Fruit fly (Drosophila melanogaster) whole organism, adult: ENCODE measurements around the gene CG32547.

Experiments used
- CG11617 ChIP-seq: fragments of 200-800 bp; sonication (Bioruptor generic); optimal IDR thresholded peaks from 2 replicates; lab custom pipeline; 2017; ENCODE audit warnings: mild to moderate bottlenecking, missing biosample characterization, missing genetic modification reagents, missing genetic modification characterization
- CG12768 ChIP-seq: fragments of 200-800 bp; sonication (Bioruptor generic); optimal IDR thresholded peaks from 2 replicates; lab custom pipeline; 2017; ENCODE audit warnings: missing biosample characterization, missing genetic modification characterization, mild to moderate bottlenecking, moderate library complexity, missing genetic modification reagents
- CG14711 ChIP-seq: fragments of 200-800 bp; sonication (Bioruptor generic); optimal IDR thresholded peaks from 2 replicates; lab custom pipeline; 2018; ENCODE audit warnings: missing biosample characterization, mild to moderate bottlenecking, missing genetic modification characterization, moderate library complexity
- CG1620 ChIP-seq: fragments of 200-800 bp; sonication (Bioruptor generic); optimal IDR thresholded peaks from 2 replicates; lab custom pipeline; 2016; ENCODE audit warnings: missing biosample characterization, missing genetic modification characterization
- CG33017 ChIP-seq: fragments of 200-800 bp; sonication (Bioruptor generic); optimal IDR thresholded peaks from 2 replicates; lab custom pipeline; 2018; ENCODE audit warnings: missing biosample characterization, mild to moderate bottlenecking, missing genetic modification characterization, moderate library complexity
- CG5204 ChIP-seq: fragments of 200-800 bp; sonication (Bioruptor generic); optimal IDR thresholded peaks from 2 replicates; lab custom pipeline; 2016; ENCODE audit warnings: missing biosample characterization, missing genetic modification characterization
- CG7045 ChIP-seq: fragments of 200-800 bp; sonication (Bioruptor generic); optimal IDR thresholded peaks from 2 replicates; lab custom pipeline; 2017; ENCODE audit warnings: missing biosample characterization, mild to moderate bottlenecking, missing genetic modification characterization
- CG7101 ChIP-seq: fragments of 200-800 bp; sonication (Bioruptor generic); optimal IDR thresholded peaks from 2 replicates; lab custom pipeline; 2018; ENCODE audit warnings: missing biosample characterization, mild to moderate bottlenecking, missing genetic modification characterization, moderate library complexity
- Clk ChIP-seq: fragments of 200-800 bp; sonication (Bioruptor generic); optimal IDR thresholded peaks from 2 replicates; lab custom pipeline; 2017; ENCODE audit warnings: missing biosample characterization, missing genetic modification characterization
- Crg-1 ChIP-seq: fragments of 200-800 bp; sonication (Bioruptor generic); optimal IDR thresholded peaks from 2 replicates; lab custom pipeline; 2016; ENCODE audit warnings: missing biosample characterization, missing genetic modification characterization
- Hr96 ChIP-seq: fragments of 200-800 bp; sonication (Bioruptor generic); optimal IDR thresholded peaks from 2 replicates; lab custom pipeline; 2016; ENCODE audit warnings: missing biosample characterization, missing genetic modification characterization
- Mnt ChIP-seq: fragments of 200-800 bp; sonication (Bioruptor generic); optimal IDR thresholded peaks from 2 replicates; lab custom pipeline; 2016; ENCODE audit warnings: missing biosample characterization, mild to moderate bottlenecking, missing genetic modification characterization
- bab1 ChIP-seq: fragments of 200-800 bp; sonication (Bioruptor generic); optimal IDR thresholded peaks from 3 replicates; lab custom pipeline; 2019; ENCODE audit warnings: missing biosample characterization, mild to moderate bottlenecking, missing genetic modification characterization, moderate library complexity
- cic ChIP-seq: fragments of 200-800 bp; sonication (Bioruptor generic); optimal IDR thresholded peaks from 2 replicates; lab custom pipeline; 2017; ENCODE audit warnings: missing biosample characterization, mild to moderate bottlenecking, missing genetic modification characterization, moderate library complexity
- cnc ChIP-seq, 2 experiments: fragments of >200 bp; optimal IDR thresholded peaks; 2 replicates each; lab custom pipeline; 2017
- kay ChIP-seq: fragments of 200-800 bp; sonication (Bioruptor generic); peaks from one replicate; lab custom pipeline; 2016; ENCODE audit warnings: missing biosample characterization, missing genetic modification characterization, borderline replicate concordance
- ovo ChIP-seq: fragments of 200-800 bp; sonication (Bioruptor generic); optimal IDR thresholded peaks from 2 replicates; lab custom pipeline; 2016; ENCODE audit warnings: missing biosample characterization, missing genetic modification characterization
- pad ChIP-seq: fragments of 200-800 bp; sonication (Bioruptor generic); optimal IDR thresholded peaks from 3 replicates; lab custom pipeline; 2017; ENCODE audit warnings: missing biosample characterization, missing genetic modification characterization, mild to moderate bottlenecking, moderate library complexity, missing genetic modification reagents
- tj ChIP-seq: fragments of 200-800 bp; sonication (Bioruptor generic); optimal IDR thresholded peaks from 3 replicates; lab custom pipeline; 2017; ENCODE audit warnings: missing biosample characterization, mild to moderate bottlenecking, missing genetic modification characterization, moderate library complexity
- toe ChIP-seq: fragments of 200-800 bp; sonication (Bioruptor generic); optimal IDR thresholded peaks from 2 replicates; lab custom pipeline; 2016; ENCODE audit warnings: missing biosample characterization, missing genetic modification characterization

CG32547 gene

dm6 chrX:18510884-18511283 lies 31.6 kb upstream of the CG32547 start:
- TF ChIP-seq CG7101 (tag; lab: Kevin White, UChicago) (peak; percentile 33), CG7045 (GFP tag; lab: Kevin White, UChicago) (peak; percentile 3), CG5204 (GFP tag; lab: Kevin White, UChicago) (no peak), CG11617 (GFP tag; lab: Kevin White, UChicago) (no peak)

- no peak for TF ChIP-seq CG14711
- TF ChIP-seq toe (GFP tag; lab: Kevin White, UChicago), result no peak
- TF ChIP-seq CG7101 (tag; lab: Kevin White, UChicago), result no peak
- no peak for TF ChIP-seq ovo (GFP tag; lab: Kevin White, UChicago)
- no peak for TF ChIP-seq cic (GFP tag; lab: Kevin White, UChicago)
- no peak for TF ChIP-seq Mnt (GFP tag; lab: Kevin White, UChicago)
- no peak for TF ChIP-seq CG12768 (GFP tag; lab: Kevin White, UChicago)
- no peak for TF ChIP-seq kay
- no peak for TF ChIP-seq CG33017
- no peak for TF ChIP-seq CG5204 (GFP tag; lab: Kevin White, UChicago)
- TF ChIP-seq tj (GFP tag; lab: Kevin White, UChicago), result no peak
- TF ChIP-seq CG1620 (GFP tag; lab: Kevin White, UChicago), result no peak
- TF ChIP-seq Hr96 (GFP tag; lab: Kevin White, UChicago), result no peak
- TF ChIP-seq Crg-1 (GFP tag; lab: Kevin White, UChicago), result no peak
- TF ChIP-seq CG11617 (GFP tag; lab: Kevin White, UChicago), result no peak
- TF ChIP-seq bab1, result no peak
- no peak for TF ChIP-seq Clk (GFP tag; lab: Kevin White, UChicago)
- no peak for TF ChIP-seq pad (GFP tag; lab: Kevin White, UChicago)
- no peak for TF ChIP-seq cnc (optimal IDR thresholded peaks at IDR 0.05; lab: Kevin White, UChicago)
Observed at dm6 chrX:18509430-18509829, 30.1 kb upstream of the CG32547 start.

- TF ChIP-seq bab1 (no peak), CG14711 (no peak), CG7101 (tag; lab: Kevin White, UChicago) (no peak), ovo (GFP tag; lab: Kevin White, UChicago) (no peak), toe (GFP tag; lab: Kevin White, UChicago) (no peak), CG7045 (GFP tag; lab: Kevin White, UChicago) (no peak), CG33017 (no peak)
Observed at dm6 chrX:18508565-18508964, 29.3 kb upstream of the CG32547 start.

dm6 chrX:18506639-18507528 lies 27.6 kb upstream of the CG32547 start:
- TF ChIP-seq Hr96 (GFP tag; lab: Kevin White, UChicago) (peak; percentile 20), cic (GFP tag; lab: Kevin White, UChicago) (no peak), CG11617 (GFP tag; lab: Kevin White, UChicago) (peak; percentile 31), CG14711 (peak; percentile 24), ovo (GFP tag; lab: Kevin White, UChicago) (no peak), pad (GFP tag; lab: Kevin White, UChicago) (peak; percentile 99), tj (GFP tag; lab: Kevin White, UChicago) (peak; percentile 5), Mnt (GFP tag; lab: Kevin White, UChicago) (no peak), bab1 (no peak), kay (no peak), toe (GFP tag; lab: Kevin White, UChicago) (no peak), Clk (GFP tag; lab: Kevin White, UChicago) (no peak), CG12768 (GFP tag; lab: Kevin White, UChicago) (no peak)

- TF ChIP-seq pad (GFP tag; lab: Kevin White, UChicago) (peak; percentile 62), CG7045 (GFP tag; lab: Kevin White, UChicago) (no peak), cnc (optimal IDR thresholded peaks at IDR 0.05; lab: Kevin White, UChicago) (no peak), CG1620 (GFP tag; lab: Kevin White, UChicago) (no peak)
Observed at dm6 chrX:18504948-18505597, 25.8 kb upstream of the CG32547 start, which contains the start of gene Wnt5. Wnt5 (minus strand) TSS chrX:18505405.

- TF ChIP-seq Mnt (GFP tag; lab: Kevin White, UChicago), result peak; percentile 25
- peak; percentile 6 for TF ChIP-seq bab1
- TF ChIP-seq CG7101 (tag; lab: Kevin White, UChicago), result no peak
- no peak for TF ChIP-seq cnc (optimal IDR thresholded peaks at IDR 0.05; lab: Kevin White, UChicago)
- TF ChIP-seq tj (GFP tag; lab: Kevin White, UChicago), result peak; percentile 83
Observed at dm6 chrX:18499679-18500187, 20.4 kb upstream of the CG32547 start, which contains the start of the genes Pgant7 and Xrcc2. Pgant7 (minus strand) TSS chrX:18499986. Xrcc2 (plus strand) TSS chrX:18500127.
